Worm (Caenorhabditis elegans): Measurements from ENCODE around the gene T22B3.3.

T22B3.3 gene

ce11 chrIV:11695634-11696033, 8.0 kb downstream of the T22B3.3 start:
- TF ChIP-seq pax-3 (tag; optimal IDR thresholded peaks at IDR 0.05): no peak
- no peak for TF ChIP-seq nhr-47 (tag; optimal IDR thresholded peaks at IDR 0.05)
- TF ChIP-seq lir-3 (tag; optimal IDR thresholded peaks at IDR 0.05; ENCODE audit: poor library complexity): no peak
- no peak for TF ChIP-seq Y116A8C.19 (tag; optimal IDR thresholded peaks at IDR 0.05; ENCODE audit: borderline replicate concordance)
- TF ChIP-seq hpl-2 (GFP tag; optimal IDR thresholded peaks at IDR 0.05): no peak
- TF ChIP-seq hlh-17 (GFP tag; optimal IDR thresholded peaks at IDR 0.05; ENCODE audit: borderline replicate concordance): no peak
- TF ChIP-seq tbx-2 (tag; optimal IDR thresholded peaks at IDR 0.05): no peak
- no peak for TF ChIP-seq egl-13 (tag; optimal IDR thresholded peaks at IDR 0.05)
- no peak for TF ChIP-seq C16A3.4 (tag; optimal IDR thresholded peaks at IDR 0.05)
- no peak for TF ChIP-seq efl-3 (GFP tag; optimal IDR thresholded peaks at IDR 0.05)
- no peak for TF ChIP-seq lin-15B (tag; optimal IDR thresholded peaks at IDR 0.05)
- no peak for TF ChIP-seq unc-130 (tag; optimal IDR thresholded peaks at IDR 0.05)
- no peak for TF ChIP-seq swsn-7 (tag; optimal IDR thresholded peaks at IDR 0.05)

- TF ChIP-seq hlh-4 (tag; optimal IDR thresholded peaks at IDR 0.05) (no peak), lir-3 (tag; optimal IDR thresholded peaks at IDR 0.05; ENCODE audit: poor library complexity) (no peak), mdl-1 (tag; optimal IDR thresholded peaks at IDR 0.05) (no peak), hlh-17 (GFP tag; optimal IDR thresholded peaks at IDR 0.05; ENCODE audit: borderline replicate concordance) (no peak), C04F5.9 (tag; optimal IDR thresholded peaks at IDR 0.05) (no peak), fkh-4 (tag; optimal IDR thresholded peaks at IDR 0.05; ENCODE audit: borderline replicate concordance) (no peak), xbp-1 (tag; optimal IDR thresholded peaks at IDR 0.05) (no peak), zag-1 (tag; optimal IDR thresholded peaks at IDR 0.05) (no peak), jun-1 (tag; optimal IDR thresholded peaks at IDR 0.05) (no peak), nhr-12 (tag; optimal IDR thresholded peaks at IDR 0.05) (no peak), ces-1 (GFP tag; optimal IDR thresholded peaks at IDR 0.05) (no peak), isw-1 (GFP tag; IDR thresholded peaks at IDR 0.05) (no peak), ceh-8 (GFP tag; optimal IDR thresholded peaks at IDR 0.05) (no peak), C34B4.2 (tag; optimal IDR thresholded peaks at IDR 0.05) (no peak), egl-13 (tag; optimal IDR thresholded peaks at IDR 0.05) (no peak), egl-27 (tag; optimal IDR thresholded peaks at IDR 0.05) (no peak), efl-3 (GFP tag; optimal IDR thresholded peaks at IDR 0.05) (no peak), unc-98 (GFP tag; IDR thresholded peaks at IDR 0.05) (no peak)
Measured at ce11 chrIV:11694143-11694542, 9.4 kb downstream of the T22B3.3 start, which contains the start of gene ZK792.7. Gene ZK792.7 (plus strand): TSS chrIV:11694443.

- no peak for TF ChIP-seq sox-4 (tag; optimal IDR thresholded peaks at IDR 0.05)
- TF ChIP-seq jun-1 (tag; optimal IDR thresholded peaks at IDR 0.05): no peak
- no peak for TF ChIP-seq fkh-10 (GFP tag; optimal IDR thresholded peaks at IDR 0.05)
- no peak for TF ChIP-seq lir-3 (tag; optimal IDR thresholded peaks at IDR 0.05; ENCODE audit: poor library complexity)
- TF ChIP-seq C04F5.9 (tag; optimal IDR thresholded peaks at IDR 0.05): no peak
- no peak for TF ChIP-seq unc-30 (tag; optimal IDR thresholded peaks at IDR 0.05)
- TF ChIP-seq nhr-11 (tag; optimal IDR thresholded peaks at IDR 0.05): no peak
- no peak for TF ChIP-seq nhr-84 (tag; optimal IDR thresholded peaks at IDR 0.05)
- TF ChIP-seq efl-3 (GFP tag; optimal IDR thresholded peaks at IDR 0.05): no peak
Measured at ce11 chrIV:11693493-11693892, 10.1 kb downstream of the T22B3.3 start, which contains the start of gene ZK792.12. Gene ZK792.12 (plus strand): TSS chrIV:11693793.

- TF ChIP-seq unc-86 (tag; optimal IDR thresholded peaks at IDR 0.05) (peak; percentile 58), nhr-85 (tag) (peak; percentile 86), zip-4 (GFP tag; optimal IDR thresholded peaks at IDR 0.05) (no peak), dsc-1 (tag; optimal IDR thresholded peaks at IDR 0.05) (peak; percentile 62), rnt-1 (tag; optimal IDR thresholded peaks at IDR 0.05) (peak; percentile 80), unc-130 (tag; optimal IDR thresholded peaks at IDR 0.05) (no peak), aly-2 (tag; optimal IDR thresholded peaks at IDR 0.05) (no peak), alr-1 (tag; optimal IDR thresholded peaks at IDR 0.05; ENCODE audit: borderline replicate concordance) (no peak), mab-9 (GFP tag; IDR thresholded peaks at IDR 0.05) (no peak), hpl-2 (GFP tag; optimal IDR thresholded peaks at IDR 0.05) (no peak), nhr-77 (tag; optimal IDR thresholded peaks at IDR 0.05) (peak; percentile 87), nhr-47 (tag; optimal IDR thresholded peaks at IDR 0.05) (peak; percentile 65), nhr-11 (tag; optimal IDR thresholded peaks at IDR 0.05) (no peak), sptf-1 (tag; optimal IDR thresholded peaks at IDR 0.05) (no peak), hlh-17 (GFP tag; optimal IDR thresholded peaks at IDR 0.05; ENCODE audit: borderline replicate concordance) (no peak), mdl-1 (tag; optimal IDR thresholded peaks at IDR 0.05) (peak in 1 of 2 experiments; percentile 80), nhr-237 (tag; optimal IDR thresholded peaks at IDR 0.05) (peak; percentile 67), egl-27 (tag; optimal IDR thresholded peaks at IDR 0.05) (peak in 1 of 2 experiments; percentile 72), zag-1 (tag; optimal IDR thresholded peaks at IDR 0.05) (no peak), nhr-90 (tag; optimal IDR thresholded peaks at IDR 0.05; ENCODE audit: poor library complexity) (peak; percentile 77), elt-3 (tag; optimal IDR thresholded peaks at IDR 0.05) (peak in 5 of 6 experiments; percentile 2 to 84 (median 31))
Measured at ce11 chrIV:11692071-11692673, 11.4 kb downstream of the T22B3.3 start.

Data from whole organism, L1 larva.